Fruit fly (Drosophila melanogaster): ENCODE results near the gene CG11178.

- TF ChIP-seq CTCF (optimal IDR thresholded peaks at IDR 0.05) (no peak), CG8478 (optimal IDR thresholded peaks at IDR 0.05) (no peak)
Observed at dm6 chrX:13561371-13561770, 44.1 kb upstream of the CG11178 start, which contains the start of gene CG32633.

All from S2 (cell line).